Worm (Caenorhabditis elegans): Measurements from ENCODE around the gene acdh-2.

DNA sequence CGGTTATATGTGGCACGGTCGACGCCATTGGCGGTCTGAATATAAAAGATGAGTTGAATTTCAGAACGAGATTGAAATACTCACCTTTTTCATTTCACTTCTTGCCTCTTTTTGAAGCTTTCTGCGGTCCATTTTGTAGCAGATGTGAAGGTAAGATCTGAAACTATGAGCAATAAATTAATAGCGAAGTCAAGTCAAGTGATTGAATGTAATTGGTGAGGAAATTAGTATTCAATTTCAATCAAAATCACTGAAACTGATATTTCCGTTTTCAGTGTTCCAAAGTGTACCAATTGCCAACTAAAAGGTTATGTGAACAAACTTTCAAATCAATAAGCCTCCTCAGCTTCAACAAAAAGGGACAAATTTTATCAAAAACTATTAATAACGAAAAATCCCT is 5.6 kb downstream of the acdh-2 start, which contains the start of gene C17C3.24:
- TF ChIP-seq lin-13 (tag; optimal IDR thresholded peaks at IDR 0.05) (no peak), ztf-11 (tag; optimal IDR thresholded peaks at IDR 0.05) (no peak), nhr-12 (tag; optimal IDR thresholded peaks at IDR 0.05) (no peak), drap-1 (GFP tag; optimal IDR thresholded peaks at IDR 0.05) (no peak), snpc-4 (tag; optimal IDR thresholded peaks at IDR 0.05) (no peak), unc-62 (GFP tag; optimal IDR thresholded peaks at IDR 0.05) (no peak), mab-5 (tag; optimal IDR thresholded peaks at IDR 0.05) (no peak), ham-2 (GFP tag; optimal IDR thresholded peaks at IDR 0.05) (no peak), unc-39 (tag; optimal IDR thresholded peaks at IDR 0.05) (no peak), ces-1 (GFP tag; optimal IDR thresholded peaks at IDR 0.05) (no peak), lsy-2 (tag; optimal IDR thresholded peaks at IDR 0.05) (no peak), nhr-28 (tag; optimal IDR thresholded peaks at IDR 0.05) (no peak), elt-3 (tag; optimal IDR thresholded peaks at IDR 0.05) (no peak)
